Worm (Caenorhabditis elegans): ENCODE results near the gene atgl-1.
A peak's percentile ranks its signal among the peaks of the same experiment; 100 is the strongest.

atgl-1 gene

DNA sequence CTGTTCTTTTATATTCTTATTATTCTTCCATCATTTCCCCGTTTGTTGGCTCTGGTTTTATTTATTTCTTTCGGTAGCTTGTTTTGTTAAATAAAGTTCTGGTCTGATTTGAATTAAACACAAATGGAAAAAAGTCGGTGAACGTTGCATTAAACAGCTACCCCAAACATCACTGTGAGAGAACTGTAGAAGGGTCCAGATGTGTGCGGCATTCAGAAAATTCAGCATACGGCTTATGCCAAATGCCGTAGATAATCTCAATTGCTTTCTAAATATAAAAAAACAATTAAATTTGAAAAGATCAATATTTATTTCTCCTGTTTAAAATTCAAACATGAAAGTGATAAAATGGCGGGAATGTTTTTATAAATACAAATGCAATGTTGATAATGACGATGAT is 20.6 kb upstream of the atgl-1 start:
- TF ChIP-seq scrt-1 (GFP tag; IDR thresholded peaks at IDR 0.05): no peak
- no peak for TF ChIP-seq F13C5.2 (tag; optimal IDR thresholded peaks at IDR 0.05)
- no peak for TF ChIP-seq tbx-37 (GFP tag; conservative IDR thresholded peaks at IDR 0.05)

DNA sequence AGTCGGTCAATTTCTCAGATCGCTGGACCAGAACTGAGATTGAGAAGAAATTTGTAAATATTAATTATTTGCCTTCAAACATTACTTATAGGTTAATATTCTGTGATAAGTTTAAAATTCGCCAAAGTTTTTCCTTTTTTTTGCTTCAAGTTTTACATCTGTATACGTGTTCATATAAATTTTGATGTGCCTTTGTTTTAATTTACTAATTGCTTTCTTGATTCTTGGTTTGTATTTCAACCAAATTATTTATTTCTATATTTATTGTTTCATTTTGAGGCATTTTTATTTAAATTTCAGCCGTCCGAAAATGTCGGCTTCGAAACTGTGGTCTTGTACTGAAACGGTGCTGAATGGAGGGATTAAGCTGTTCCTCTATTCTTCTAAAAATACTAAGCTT is 17.0 kb upstream of the atgl-1 start, which contains the start of gene C05D11.1:
Gene C05D11.1 (plus strand): TSS at position 301 of the 400 bp plus-strand sequence.
- TF ChIP-seq tbx-11 (GFP tag; IDR thresholded peaks at IDR 0.05) (no peak), ceh-13 (GFP tag; optimal IDR thresholded peaks at IDR 0.05) (no peak), B0310.2 (tag; optimal IDR thresholded peaks at IDR 0.05) (no peak), hmg-4 (GFP tag; optimal IDR thresholded peaks at IDR 0.05) (no peak), hmbx-1 (tag; optimal IDR thresholded peaks at IDR 0.05) (no peak), pes-1 (GFP tag; IDR thresholded peaks at IDR 0.05) (no peak), F13C5.2 (tag; optimal IDR thresholded peaks at IDR 0.05) (no peak), sea-1 (GFP tag; conservative IDR thresholded peaks at IDR 0.05) (no peak), aly-1 (tag; optimal IDR thresholded peaks at IDR 0.05) (no peak), ceh-36 (tag; optimal IDR thresholded peaks at IDR 0.05) (no peak), scrt-1 (GFP tag; IDR thresholded peaks at IDR 0.05) (no peak), tbx-37 (GFP tag; conservative IDR thresholded peaks at IDR 0.05) (no peak), ets-7 (tag; optimal IDR thresholded peaks at IDR 0.05) (no peak), tra-4 (tag; optimal IDR thresholded peaks at IDR 0.05) (no peak), hnd-1 (tag; optimal IDR thresholded peaks at IDR 0.05) (no peak), ama-1 (optimal IDR thresholded peaks at IDR 0.05) (no peak), flt-1 (GFP tag; IDR thresholded peaks at IDR 0.05) (no peak)

DNA sequence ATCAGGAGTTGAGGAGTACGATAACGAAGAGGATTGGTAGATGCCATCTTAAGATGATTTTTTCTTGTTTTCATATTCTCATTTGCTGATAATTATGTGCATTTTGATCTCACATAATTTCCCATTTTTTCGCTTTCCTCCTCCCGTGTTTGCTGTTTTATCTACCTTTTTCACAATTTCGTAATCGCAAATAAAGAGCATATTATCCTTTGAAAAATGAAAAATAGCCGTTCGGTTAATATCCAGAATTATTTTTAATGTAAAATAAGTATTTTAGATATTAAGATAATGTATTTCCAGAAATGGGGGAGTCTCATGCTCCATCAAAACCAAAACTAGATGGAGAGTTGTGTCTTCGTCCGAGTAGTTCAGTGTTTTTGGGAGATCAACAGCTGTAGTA is 13.7 kb upstream of the atgl-1 start, which contains the start of gene vps-16:
Gene vps-16 (plus strand): TSS at position 301 of the 400 bp plus-strand sequence.
- TF ChIP-seq sea-1 (GFP tag; conservative IDR thresholded peaks at IDR 0.05) (no peak), aly-1 (tag; optimal IDR thresholded peaks at IDR 0.05) (no peak)

DNA sequence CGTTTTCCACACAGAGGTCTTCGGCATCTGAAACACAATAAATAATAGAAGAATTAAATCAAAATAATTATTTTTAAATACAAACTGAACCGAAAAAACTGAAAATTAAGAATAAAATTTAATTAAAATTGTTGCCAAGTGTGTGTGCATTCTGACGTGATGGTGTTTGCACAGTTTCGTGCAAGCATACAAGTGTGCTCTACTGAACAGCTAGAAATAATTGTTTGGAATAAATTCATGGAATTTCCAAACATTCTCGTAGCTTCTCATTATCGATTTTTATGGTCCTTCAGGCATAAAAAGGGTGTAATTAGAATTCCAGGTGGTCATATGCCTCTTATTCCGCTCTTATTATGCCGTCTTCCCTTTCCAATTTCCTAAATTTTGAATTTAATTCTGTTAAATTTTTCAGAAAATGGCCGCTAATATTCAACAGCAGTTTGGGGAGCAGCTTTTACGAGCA is 12.5 kb upstream of the atgl-1 start, which contains the start of the genes mrps-17 and txdc-9:
Gene mrps-17 (minus strand): TSS at position 33 of the 463 bp plus-strand sequence.
Gene txdc-9 (plus strand): TSS at position 413 of the 463 bp plus-strand sequence.
- TF ChIP-seq flt-1 (GFP tag; IDR thresholded peaks at IDR 0.05): 0 out of 2 replicates have a peak, but pooled peaks have one; percentile 38
- no peak for TF ChIP-seq ama-1 (optimal IDR thresholded peaks at IDR 0.05)
- peak; percentile 67 for TF ChIP-seq F13C5.2 (tag; optimal IDR thresholded peaks at IDR 0.05)

- TF ChIP-seq hnd-1 (tag; optimal IDR thresholded peaks at IDR 0.05) (no peak), sea-1 (GFP tag; conservative IDR thresholded peaks at IDR 0.05) (no peak), tbx-37 (GFP tag; conservative IDR thresholded peaks at IDR 0.05) (no peak), pes-1 (GFP tag; IDR thresholded peaks at IDR 0.05) (no peak), tra-4 (tag; optimal IDR thresholded peaks at IDR 0.05) (no peak), hmg-4 (GFP tag; optimal IDR thresholded peaks at IDR 0.05) (no peak), ceh-13 (GFP tag; optimal IDR thresholded peaks at IDR 0.05) (no peak), tbx-11 (GFP tag; IDR thresholded peaks at IDR 0.05) (no peak), flt-1 (GFP tag; IDR thresholded peaks at IDR 0.05) (no peak), ama-1 (optimal IDR thresholded peaks at IDR 0.05) (no peak), aly-1 (tag; optimal IDR thresholded peaks at IDR 0.05) (no peak), scrt-1 (GFP tag; IDR thresholded peaks at IDR 0.05) (no peak), ceh-36 (tag; optimal IDR thresholded peaks at IDR 0.05) (no peak), ets-7 (tag; optimal IDR thresholded peaks at IDR 0.05) (no peak), F13C5.2 (tag; optimal IDR thresholded peaks at IDR 0.05) (no peak), hmbx-1 (tag; optimal IDR thresholded peaks at IDR 0.05) (no peak), B0310.2 (tag; optimal IDR thresholded peaks at IDR 0.05) (no peak)
Measured at ce11 chrIII:6430834-6431233, 11.6 kb upstream of the atgl-1 start, which contains the start of gene popl-1. Gene popl-1 (minus strand): TSS chrIII:6430934.

DNA sequence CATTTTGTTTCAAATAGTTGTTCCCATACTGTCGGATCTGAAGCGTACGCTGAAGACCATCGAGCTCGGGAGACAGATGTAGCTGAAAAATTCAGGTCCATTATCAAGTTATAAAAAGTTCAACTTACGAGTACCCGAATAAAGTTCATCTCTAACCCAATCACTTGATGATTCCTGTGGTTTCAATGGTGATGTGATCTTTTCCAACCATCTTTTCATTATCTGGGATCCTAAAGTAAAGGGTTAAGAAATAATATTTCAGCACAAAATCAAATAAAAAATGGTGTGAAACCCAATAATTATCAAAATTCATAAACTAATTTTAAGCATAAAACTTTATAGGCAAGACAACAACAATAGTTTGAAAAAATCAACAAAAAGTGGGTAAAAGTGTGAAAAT is 7.9 kb upstream of the atgl-1 start, which contains the start of gene C05D11.8:
Gene C05D11.8 (minus strand): TSS at position 101 of the 400 bp plus-strand sequence.
- no peak for TF ChIP-seq ceh-13 (GFP tag; optimal IDR thresholded peaks at IDR 0.05)
- no peak for TF ChIP-seq ceh-36 (tag; optimal IDR thresholded peaks at IDR 0.05)
- TF ChIP-seq flt-1 (GFP tag; IDR thresholded peaks at IDR 0.05): no peak
- no peak for TF ChIP-seq B0310.2 (tag; optimal IDR thresholded peaks at IDR 0.05)
- no peak for TF ChIP-seq tbx-37 (GFP tag; conservative IDR thresholded peaks at IDR 0.05)
- TF ChIP-seq hmg-4 (GFP tag; optimal IDR thresholded peaks at IDR 0.05): no peak
- TF ChIP-seq sea-1 (GFP tag; conservative IDR thresholded peaks at IDR 0.05): no peak
- no peak for TF ChIP-seq aly-1 (tag; optimal IDR thresholded peaks at IDR 0.05)
- TF ChIP-seq hmbx-1 (tag; optimal IDR thresholded peaks at IDR 0.05): no peak
- no peak for TF ChIP-seq hnd-1 (tag; optimal IDR thresholded peaks at IDR 0.05)
- TF ChIP-seq tra-4 (tag; optimal IDR thresholded peaks at IDR 0.05): no peak
- no peak for TF ChIP-seq ets-7 (tag; optimal IDR thresholded peaks at IDR 0.05)
- TF ChIP-seq scrt-1 (GFP tag; IDR thresholded peaks at IDR 0.05): no peak
- TF ChIP-seq pes-1 (GFP tag; IDR thresholded peaks at IDR 0.05): no peak
- no peak for TF ChIP-seq tbx-11 (GFP tag; IDR thresholded peaks at IDR 0.05)
- no peak for TF ChIP-seq F13C5.2 (tag; optimal IDR thresholded peaks at IDR 0.05)
- TF ChIP-seq ama-1 (optimal IDR thresholded peaks at IDR 0.05): no peak

DNA sequence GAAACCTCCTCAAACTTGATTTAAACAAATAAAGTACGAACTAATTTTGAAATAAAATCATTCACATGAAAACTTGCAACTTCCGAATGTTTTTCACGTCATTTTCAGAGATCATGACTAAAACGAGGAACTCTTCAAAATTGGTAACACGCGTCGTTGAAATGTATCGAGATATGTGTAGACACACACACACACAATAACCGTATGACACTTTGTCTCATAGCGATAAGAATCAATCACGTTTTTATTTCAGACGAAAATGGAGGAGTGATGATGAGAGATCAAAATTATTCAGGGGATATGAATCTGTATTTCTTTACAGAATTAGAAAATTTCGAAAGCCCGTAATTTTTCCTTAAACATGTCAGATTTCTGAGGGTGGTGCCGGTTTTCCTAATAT is 3.5 kb upstream of the atgl-1 start:
- no peak for TF ChIP-seq ets-7 (tag; optimal IDR thresholded peaks at IDR 0.05)
- no peak for TF ChIP-seq ceh-36 (tag; optimal IDR thresholded peaks at IDR 0.05)
- TF ChIP-seq tbx-11 (GFP tag; IDR thresholded peaks at IDR 0.05): no peak
- TF ChIP-seq ceh-13 (GFP tag; optimal IDR thresholded peaks at IDR 0.05): no peak
- no peak for TF ChIP-seq hmbx-1 (tag; optimal IDR thresholded peaks at IDR 0.05)
- no peak for TF ChIP-seq hmg-4 (GFP tag; optimal IDR thresholded peaks at IDR 0.05)
- no peak for TF ChIP-seq tbx-37 (GFP tag; conservative IDR thresholded peaks at IDR 0.05)
- TF ChIP-seq pes-1 (GFP tag; IDR thresholded peaks at IDR 0.05): no peak
- no peak for TF ChIP-seq sea-1 (GFP tag; conservative IDR thresholded peaks at IDR 0.05)
- TF ChIP-seq aly-1 (tag; optimal IDR thresholded peaks at IDR 0.05): no peak
- TF ChIP-seq ama-1 (optimal IDR thresholded peaks at IDR 0.05): no peak
- TF ChIP-seq tra-4 (tag; optimal IDR thresholded peaks at IDR 0.05): no peak
- no peak for TF ChIP-seq scrt-1 (GFP tag; IDR thresholded peaks at IDR 0.05)
- TF ChIP-seq B0310.2 (tag; optimal IDR thresholded peaks at IDR 0.05): no peak
- no peak for TF ChIP-seq F13C5.2 (tag; optimal IDR thresholded peaks at IDR 0.05)
- TF ChIP-seq flt-1 (GFP tag; IDR thresholded peaks at IDR 0.05): no peak
- no peak for TF ChIP-seq hnd-1 (tag; optimal IDR thresholded peaks at IDR 0.05)

All from whole organism, early embryonic.